Fruit fly (Drosophila melanogaster): ENCODE measurements around the gene Mi-2.
A peak's percentile ranks its signal among the peaks of the same experiment; 100 is the strongest.

Gene Mi-2

DNA sequence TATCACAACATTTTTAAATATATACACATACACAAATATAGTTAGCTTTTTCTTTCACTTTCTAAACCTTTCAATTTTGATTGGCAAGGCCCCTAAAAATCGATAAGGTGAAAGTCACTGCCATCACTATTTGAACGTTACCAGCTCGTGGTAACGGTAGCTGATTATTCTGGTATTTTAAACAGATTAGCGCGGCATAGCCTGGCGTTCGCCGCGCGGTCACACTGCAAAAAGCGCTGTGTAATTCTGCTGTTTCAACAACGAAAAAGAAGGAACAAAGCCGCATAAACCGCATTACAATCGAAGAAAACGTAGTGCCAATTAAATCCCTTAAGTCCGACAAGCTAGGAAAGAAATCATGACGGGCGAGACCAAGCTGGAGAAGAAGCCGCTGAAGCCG lies 4.8 kb upstream of the Mi-2 start, which contains the start of gene Rpn1 (continued):
- no peak for TF ChIP-seq cas (GFP tag; IDR thresholded peaks at IDR 0.05)
- TF ChIP-seq CG10274 (GFP tag; optimal IDR thresholded peaks at IDR 0.05): no peak
- no peak for TF ChIP-seq CG18764 (GFP tag; optimal IDR thresholded peaks at IDR 0.05)
- no peak for TF ChIP-seq CG7987 (GFP tag; optimal IDR thresholded peaks at IDR 0.05)
- TF ChIP-seq tio (GFP tag; optimal IDR thresholded peaks at IDR 0.05): no peak
- no peak for TF ChIP-seq CG5953 (GFP tag; IDR thresholded peaks at IDR 0.05)
- no peak for TF ChIP-seq dysf (GFP tag; IDR thresholded peaks at IDR 0.05)
- no peak for TF ChIP-seq CG15073 (GFP tag; optimal IDR thresholded peaks at IDR 0.05)
- TF ChIP-seq CG4820 (GFP tag; optimal IDR thresholded peaks at IDR 0.05): no peak
- no peak for TF ChIP-seq otp (GFP tag; IDR thresholded peaks at IDR 0.05)
- TF ChIP-seq Nf-YC (tag; optimal IDR thresholded peaks at IDR 0.05): no peak
- TF ChIP-seq knrl (GFP tag; IDR thresholded peaks at IDR 0.05; ENCODE audit: partially characterized antibody): peak; percentile 54; the same call in 2 of the 3 replicates
- TF ChIP-seq Gsc (GFP tag; IDR thresholded peaks at IDR 0.05): no peak
- TF ChIP-seq CG10979 (tag; optimal IDR thresholded peaks at IDR 0.05): no peak
- TF ChIP-seq sima (GFP tag; optimal IDR thresholded peaks at IDR 0.05): no peak
- TF ChIP-seq psq (GFP tag; optimal IDR thresholded peaks at IDR 0.05): no peak
- TF ChIP-seq CG18262 (tag; optimal IDR thresholded peaks at IDR 0.05): no peak
- TF ChIP-seq Stat92E (GFP tag; optimal IDR thresholded peaks at IDR 0.05): no peak
- TF ChIP-seq CG10431 (GFP tag; optimal IDR thresholded peaks at IDR 0.05): no peak
- no peak for TF ChIP-seq Pdp1 (GFP tag; optimal IDR thresholded peaks at IDR 0.05)
- no peak for TF ChIP-seq CG10321 (GFP tag; IDR thresholded peaks at IDR 0.05)
- no peak for TF ChIP-seq Mes4 (GFP tag; optimal IDR thresholded peaks at IDR 0.05)
- no peak for TF ChIP-seq Dbx (GFP tag; IDR thresholded peaks at IDR 0.05)
- no peak for TF ChIP-seq pan (optimal IDR thresholded peaks at IDR 0.05)
- no peak for TF ChIP-seq pan (GFP tag; optimal IDR thresholded peaks at IDR 0.05 in 1 of 2, IDR thresholded peaks at IDR 0.05 in 1 of 2)
- TF ChIP-seq CG32532 (GFP tag; IDR thresholded peaks at IDR 0.05): peak; percentile 22; the same call in 1 of the 2 replicates
- no peak for TF ChIP-seq CG18476 (GFP tag; optimal IDR thresholded peaks at IDR 0.05)
- TF ChIP-seq en (GFP tag; optimal IDR thresholded peaks at IDR 0.05): no peak
- TF ChIP-seq ranshi (GFP tag; IDR thresholded peaks at IDR 0.05): no peak
- no peak for TF ChIP-seq HLHmδ (GFP tag; optimal IDR thresholded peaks at IDR 0.05)
- no peak for TF ChIP-seq Dad (GFP tag; optimal IDR thresholded peaks at IDR 0.05)
- no peak for TF ChIP-seq Sox102F (GFP tag; optimal IDR thresholded peaks at IDR 0.05)
- TF ChIP-seq Ssrp (tag; optimal IDR thresholded peaks at IDR 0.05): no peak
- TF ChIP-seq fd64A (GFP tag; optimal IDR thresholded peaks at IDR 0.05): no peak
- TF ChIP-seq CG17612 (GFP tag; IDR thresholded peaks at IDR 0.05): no peak
- no peak for TF ChIP-seq corto (GFP tag; optimal IDR thresholded peaks at IDR 0.05)
- TF ChIP-seq Atf-2 (GFP tag; optimal IDR thresholded peaks at IDR 0.05): no peak
- TF ChIP-seq cato (GFP tag; optimal IDR thresholded peaks at IDR 0.05; ENCODE audit: borderline replicate concordance): no peak
- no peak for TF ChIP-seq tap (tag; optimal IDR thresholded peaks at IDR 0.05)
- TF ChIP-seq CG7963 (GFP tag; IDR thresholded peaks at IDR 0.05; ENCODE audit: partially characterized antibody): no peak
- no peak for TF ChIP-seq CG4328 (GFP tag; optimal IDR thresholded peaks at IDR 0.05)
- peak; percentile 89 for TF ChIP-seq Sry-δ (GFP tag; optimal IDR thresholded peaks at IDR 0.05)
- no peak for TF ChIP-seq Asciz (GFP tag; optimal IDR thresholded peaks at IDR 0.05)
- no peak for TF ChIP-seq org-1 (GFP tag; optimal IDR thresholded peaks at IDR 0.05)
- TF ChIP-seq CG3281 (GFP tag; optimal IDR thresholded peaks at IDR 0.05): no peak
- TF ChIP-seq CG6272 (GFP tag; IDR thresholded peaks at IDR 0.05): no peak
- no peak for TF ChIP-seq PHDP (tag; optimal IDR thresholded peaks at IDR 0.05)
- no peak for TF ChIP-seq CG8388 (GFP tag; optimal IDR thresholded peaks at IDR 0.05)
- peak; percentile 71 for TF ChIP-seq BEAF-32 (GFP tag; optimal IDR thresholded peaks at IDR 0.05)
- TF ChIP-seq TFAM (GFP tag; optimal IDR thresholded peaks at IDR 0.05): no peak
- TF ChIP-seq Camta (GFP tag; optimal IDR thresholded peaks at IDR 0.05): no peak
- no peak for TF ChIP-seq sisA (GFP tag; IDR thresholded peaks at IDR 0.05)

Data from whole organism, embryonic.